Fruit fly (Drosophila melanogaster): Measurements from ENCODE around the gene Drsl3.

Drsl3 gene

dm6 chr3L:3301171-3301738 lies 13.5 kb upstream of the Drsl3 start (continued):
- peak; percentile 85 for TF ChIP-seq cato (GFP tag; optimal IDR thresholded peaks at IDR 0.05; ENCODE audit: borderline replicate concordance)
- TF ChIP-seq Oaz (GFP tag; IDR thresholded peaks at IDR 0.05) = peak; percentile 90
- TF ChIP-seq CG11695 (GFP tag; IDR thresholded peaks at IDR 0.05) = peak; percentile 94
- TF ChIP-seq E2f1 (GFP tag; IDR thresholded peaks at IDR 0.05) = peak; percentile 90
- TF ChIP-seq cg (GFP tag; optimal IDR thresholded peaks at IDR 0.05) = no peak
- peak; percentile 95 for TF ChIP-seq tap (tag; optimal IDR thresholded peaks at IDR 0.05)
- TF ChIP-seq sens (GFP tag) = peak; percentile 99
- peak; percentile 80 for TF ChIP-seq NFAT (GFP tag; IDR thresholded peaks at IDR 0.05)
- peak; percentile 90 for TF ChIP-seq HLH3B (GFP tag; IDR thresholded peaks at IDR 0.05)
- TF ChIP-seq bigmax (GFP tag; optimal IDR thresholded peaks at IDR 0.05) = peak; percentile 18
- peak; percentile 89 for TF ChIP-seq CG17328 (GFP tag; IDR thresholded peaks at IDR 0.05)
- peak; percentile 94 for TF ChIP-seq CG18262 (tag; optimal IDR thresholded peaks at IDR 0.05)
- TF ChIP-seq H2.0 (GFP tag; IDR thresholded peaks at IDR 0.05) = peak; percentile 89
- peak; percentile 89 for TF ChIP-seq CG10462 (GFP tag; optimal IDR thresholded peaks at IDR 0.05)
- TF ChIP-seq CG13287 (GFP tag; IDR thresholded peaks at IDR 0.05; ENCODE audit: partially characterized antibody) = no peak; the same call in 1 of the 2 replicates
- peak; percentile 81 for TF ChIP-seq CG8089 (GFP tag; optimal IDR thresholded peaks at IDR 0.05)
- peak; percentile 89 for TF ChIP-seq onecut (GFP tag; IDR thresholded peaks at IDR 0.05)
- TF ChIP-seq D19A (tag; optimal IDR thresholded peaks at IDR 0.05) = peak; percentile 93
- peak; percentile 90 to 91 for TF ChIP-seq dpn (GFP tag; optimal IDR thresholded peaks at IDR 0.05)
- TF ChIP-seq CG32767 (GFP tag; IDR thresholded peaks at IDR 0.05) = peak; percentile 86
- TF ChIP-seq NfI (GFP tag; optimal IDR thresholded peaks at IDR 0.05) = peak; percentile 89
- TF ChIP-seq CG17829 (tag; optimal IDR thresholded peaks at IDR 0.05) = peak; percentile 92
- TF ChIP-seq Eip74EF (GFP tag; optimal IDR thresholded peaks at IDR 0.05) = peak in 1 of 2 experiments; percentile 95
- TF ChIP-seq ara (GFP tag; IDR thresholded peaks at IDR 0.05) = peak; percentile 85
- no peak for TF ChIP-seq pzg (GFP tag; optimal IDR thresholded peaks at IDR 0.05)
- TF ChIP-seq BEAF-32 (GFP tag; optimal IDR thresholded peaks at IDR 0.05) = no peak
- TF ChIP-seq HmgD (GFP tag; optimal IDR thresholded peaks at IDR 0.05) = peak; percentile 59
- TF ChIP-seq dimm (GFP tag; IDR thresholded peaks at IDR 0.05) = peak; percentile 84
- peak; percentile 85 for TF ChIP-seq gro (GFP tag; optimal IDR thresholded peaks at IDR 0.05)
- peak; percentile 92 for TF ChIP-seq CG12219 (GFP tag; optimal IDR thresholded peaks at IDR 0.05)
- TF ChIP-seq CG10654 (GFP tag; optimal IDR thresholded peaks at IDR 0.05) = peak; percentile 81
- TF ChIP-seq fd96Cb (tag; optimal IDR thresholded peaks at IDR 0.05) = peak; percentile 88
- TF ChIP-seq Oli (tag; optimal IDR thresholded peaks at IDR 0.05) = peak; percentile 94
- TF ChIP-seq CG6683 (GFP tag; optimal IDR thresholded peaks at IDR 0.05) = peak; percentile 83
- peak; percentile 95 for TF ChIP-seq CG12391 (tag; optimal IDR thresholded peaks at IDR 0.05)
- peak; percentile 57 for TF ChIP-seq slou (GFP tag; optimal IDR thresholded peaks at IDR 0.05)
- TF ChIP-seq CG9876 (GFP tag; optimal IDR thresholded peaks at IDR 0.05) = peak; percentile 77
- TF ChIP-seq Meics (GFP tag; optimal IDR thresholded peaks at IDR 0.05) = peak; percentile 92
- TF ChIP-seq CG10321 (GFP tag; IDR thresholded peaks at IDR 0.05) = peak; percentile 72
- peak; percentile 94 for TF ChIP-seq ranshi (GFP tag; IDR thresholded peaks at IDR 0.05)
- TF ChIP-seq Ets97D (GFP tag; optimal IDR thresholded peaks at IDR 0.05) = peak; percentile 69
- TF ChIP-seq CG12769 (tag; optimal IDR thresholded peaks at IDR 0.05) = peak; percentile 85
- TF ChIP-seq CG9609 (GFP tag; optimal IDR thresholded peaks at IDR 0.05) = peak; percentile 88
- peak; percentile 84 for TF ChIP-seq CG12942 (GFP tag; optimal IDR thresholded peaks at IDR 0.05)
- TF ChIP-seq CG30020 (tag; optimal IDR thresholded peaks at IDR 0.05) = peak; percentile 52
- peak; percentile 92 for TF ChIP-seq cwo (GFP tag; optimal IDR thresholded peaks at IDR 0.05)
- TF ChIP-seq dysf (GFP tag; IDR thresholded peaks at IDR 0.05) = peak; percentile 91
- TF ChIP-seq CG8765 (GFP tag; IDR thresholded peaks at IDR 0.05) = peak; percentile 34; the same call in 1 of the 2 replicates
- TF ChIP-seq CG9727 (GFP tag; optimal IDR thresholded peaks at IDR 0.05) = peak; percentile 89
- peak; percentile 87 for TF ChIP-seq trem (tag; optimal IDR thresholded peaks at IDR 0.05)
